Fruit fly (Drosophila melanogaster) whole organism, embryonic: ENCODE measurements around the gene CG15356.

Experiments
- Antp ChIP-seq: fragments of 200-800 bp; sonication (Bioruptor generic); optimal IDR thresholded peaks from 3 replicates; lab custom pipeline; 2016; ENCODE audit warnings: missing biosample characterization, missing genetic modification characterization
- Atf3 ChIP-seq: fragments of 200-800 bp; sonication (Bioruptor generic); optimal IDR thresholded peaks from 3 replicates; lab custom pipeline; 2016; ENCODE audit warnings: missing biosample characterization, missing genetic modification characterization
- Awh ChIP-seq: fragments of 200-800 bp; sonication (Bioruptor generic); IDR thresholded peaks from 2 replicates; pipeline ENCODE4, ENCODE4 v1.3.6; 2022; ENCODE audit warnings: missing biosample characterization, missing genetic modification characterization
- CG10274 ChIP-seq: fragments of 200-800 bp; sonication (Bioruptor generic); optimal IDR thresholded peaks from 3 replicates; lab custom pipeline; 2017; ENCODE audit warnings: missing biosample characterization, mild to moderate bottlenecking, missing genetic modification characterization
- CG10366 ChIP-seq: fragments of 200-800 bp; sonication (Bioruptor generic); IDR thresholded peaks from 2 replicates; pipeline ENCODE4 v1.3.6; 2022; ENCODE audit warnings: missing biosample characterization, missing genetic modification characterization
- CG13624 ChIP-seq: fragments of 200-800 bp; sonication (Bioruptor generic); optimal IDR thresholded peaks from 2 replicates; lab custom pipeline; 2016; ENCODE audit warnings: missing biosample characterization, missing genetic modification characterization
- CG14441 ChIP-seq: fragments of 200-800 bp; sonication (Bioruptor generic); IDR thresholded peaks from 2 replicates; pipeline ENCODE4 v1.3.6; 2022; ENCODE audit warnings: missing biosample characterization, missing genetic modification characterization
- CG1603 ChIP-seq: fragments of 200-800 bp; sonication (Bioruptor generic); optimal IDR thresholded peaks from 2 replicates; lab custom pipeline; 2019; ENCODE audit warnings: missing biosample characterization, mild to moderate bottlenecking, missing genetic modification characterization, moderate library complexity
- CG2875 ChIP-seq: fragments of 200-800 bp; sonication (Bioruptor generic); optimal IDR thresholded peaks from 2 replicates; lab custom pipeline; 2017; ENCODE audit warnings: missing biosample characterization, mild to moderate bottlenecking, missing genetic modification characterization, missing genetic modification reagents
- CG3407 ChIP-seq: fragments of 200-800 bp; sonication (Bioruptor generic); optimal IDR thresholded peaks from 2 replicates; lab custom pipeline; 2018; ENCODE audit warnings: missing biosample characterization, mild to moderate bottlenecking, missing genetic modification characterization
- CG4328 ChIP-seq: fragments of 200-800 bp; sonication (Bioruptor generic); optimal IDR thresholded peaks from 3 replicates; lab custom pipeline; 2017; ENCODE audit warnings: missing biosample characterization, missing genetic modification reagents, missing genetic modification characterization
- CG5180 ChIP-seq: fragments of 200-800 bp; sonication (Bioruptor generic); optimal IDR thresholded peaks from 3 replicates; lab custom pipeline; 2017; ENCODE audit warnings: missing biosample characterization, missing genetic modification characterization, mild to moderate bottlenecking, moderate library complexity, missing genetic modification reagents
- CG7271 ChIP-seq: fragments of 200-800 bp; sonication (Bioruptor generic); optimal IDR thresholded peaks from 2 replicates; lab custom pipeline; 2018; ENCODE audit warnings: missing biosample characterization, mild to moderate bottlenecking, missing genetic modification characterization, moderate library complexity
- CG9727 ChIP-seq: fragments of 200-800 bp; sonication (Bioruptor generic); optimal IDR thresholded peaks from 3 replicates; lab custom pipeline; 2017; ENCODE audit warnings: missing biosample characterization, mild to moderate bottlenecking, missing genetic modification characterization
- CTCF ChIP-seq: fragments of 200-800 bp; sonication (Bioruptor generic); optimal IDR thresholded peaks from 2 replicates; lab custom pipeline; 2017; ENCODE audit warnings: missing biosample characterization, mild to moderate bottlenecking, missing genetic modification characterization, moderate library complexity
- Dll ChIP-seq: fragments of 200-800 bp; sonication (Bioruptor generic); IDR thresholded peaks from 4 replicates; pipeline ENCODE4 v1.3.6; 2022; ENCODE audit warnings: missing biosample characterization, missing genetic modification characterization; ENCODE audit not compliant: partially characterized antibody
- Fer2 ChIP-seq: fragments of 200-800 bp; sonication (Bioruptor generic); optimal IDR thresholded peaks from 2 replicates; lab custom pipeline; 2018; ENCODE audit warnings: missing biosample characterization, mild to moderate bottlenecking, missing genetic modification characterization, moderate library complexity
- Gug ChIP-seq: fragments of 200-800 bp; sonication (Bioruptor generic); IDR thresholded peaks from 4 replicates; pipeline ENCODE4 v1.3.6; 2022; ENCODE audit warnings: missing biosample characterization, missing genetic modification characterization
- HmgZ ChIP-seq: fragments of 200-800 bp; sonication (Bioruptor generic); optimal IDR thresholded peaks from 2 replicates; lab custom pipeline; 2018; ENCODE audit warnings: missing biosample characterization, mild to moderate bottlenecking, missing genetic modification characterization
- Hr51 ChIP-seq, 2 experiments: fragments of 200-800 bp; sonication (Bioruptor generic); optimal IDR thresholded peaks; 2 replicates in 1 of 2; 3 replicates in 1 of 2; lab custom pipeline; 2016 to 2018; ENCODE audit warnings: missing biosample characterization in 2 of 2, missing genetic modification characterization in 2 of 2, mild to moderate bottlenecking in 1 of 2, moderate library complexity in 1 of 2
- Jarid2 ChIP-seq: fragments of 200-800 bp; sonication (Bioruptor generic); optimal IDR thresholded peaks from 3 replicates; lab custom pipeline; 2017; ENCODE audit warnings: mild to moderate bottlenecking, missing biosample characterization, missing genetic modification reagents, missing genetic modification characterization
- NFAT ChIP-seq: fragments of 200-800 bp; sonication (Bioruptor generic); IDR thresholded peaks from 2 replicates; pipeline ENCODE4 v1.3.6; 2022; ENCODE audit warnings: missing biosample characterization, missing genetic modification characterization
- Nf-YC ChIP-seq: fragments of 200-800 bp; optimal IDR thresholded peaks from 3 replicates; lab custom pipeline; 2019; ENCODE audit warnings: missing biosample characterization, mild to moderate bottlenecking, missing genetic modification characterization, moderate library complexity
- Optix ChIP-seq: fragments of 200-800 bp; sonication (Bioruptor generic); IDR thresholded peaks from 3 replicates; pipeline ENCODE4 v1.3.6; 2022; ENCODE audit warnings: missing biosample characterization, missing genetic modification characterization
- Six4 ChIP-seq: fragments of 200-800 bp; sonication (Bioruptor generic); optimal IDR thresholded peaks from 2 replicates; lab custom pipeline; 2016; ENCODE audit warnings: missing biosample characterization, missing genetic modification characterization
- Taf1 ChIP-seq: fragments of 200-800 bp; sonication (Bioruptor generic); IDR thresholded peaks from 2 replicates; pipeline ENCODE4 v1.3.6; 2022; ENCODE audit warnings: missing biosample characterization, missing genetic modification characterization
- br ChIP-seq: fragments of >200 bp; optimal IDR thresholded peaks from 2 replicates; lab custom pipeline; 2017
- disco-r ChIP-seq: fragments of 200-800 bp; sonication (Bioruptor generic); optimal IDR thresholded peaks from 2 replicates; lab custom pipeline; 2016; ENCODE audit warnings: missing biosample characterization, missing genetic modification characterization
- gcm ChIP-seq: fragments of 200-800 bp; sonication (Bioruptor generic); optimal IDR thresholded peaks from 2 replicates; lab custom pipeline; 2019; ENCODE audit warnings: missing biosample characterization, mild to moderate bottlenecking, missing genetic modification characterization, moderate library complexity
- gfzf ChIP-seq: fragments of 200-800 bp; sonication (Bioruptor generic); optimal IDR thresholded peaks from 2 replicates; lab custom pipeline; 2016; ENCODE audit warnings: missing biosample characterization, mild to moderate bottlenecking, missing genetic modification characterization, moderate library complexity
- lmd ChIP-seq: fragments of 200-800 bp; sonication (Bioruptor generic); IDR thresholded peaks from 2 replicates; pipeline ENCODE4 v1.3.6; 2022; ENCODE audit warnings: missing biosample characterization, missing genetic modification characterization
- lov ChIP-seq, 2 experiments: fragments of 200-800 bp in 1 of 2; fragments of >200 bp in 1 of 2; sonication (Bioruptor generic) in 1 of 2; IDR thresholded peaks in 1 of 2; optimal IDR thresholded peaks in 1 of 2; 2 replicates in 1 of 2; 3 replicates in 1 of 2; pipeline versions ENCODE4 v1.3.6 to Lab custom; 2017 to 2022; ENCODE audit warnings: missing biosample characterization in 1 of 2, missing genetic modification characterization in 1 of 2
- phol ChIP-seq: fragments of 200-800 bp; sonication (Bioruptor generic); optimal IDR thresholded peaks from 3 replicates; lab custom pipeline; 2018; ENCODE audit warnings: missing biosample characterization, mild to moderate bottlenecking, missing genetic modification characterization, moderate library complexity
- pnt ChIP-seq: fragments of 200-800 bp; sonication (Bioruptor generic); optimal IDR thresholded peaks from 3 replicates; lab custom pipeline; 2016; ENCODE audit warnings: missing biosample characterization, missing genetic modification characterization
- pros ChIP-seq: fragments of 200-800 bp; sonication (Bioruptor generic); optimal IDR thresholded peaks from 3 replicates; lab custom pipeline; 2019; ENCODE audit warnings: missing biosample characterization, mild to moderate bottlenecking, missing genetic modification characterization, moderate library complexity
- row ChIP-seq: fragments of 200-800 bp; sonication (Bioruptor generic); IDR thresholded peaks from 3 replicates; pipeline ENCODE4 v1.3.6; 2022; ENCODE audit warnings: missing biosample characterization, missing genetic modification characterization
- sens-2 ChIP-seq: fragments of 200-800 bp; sonication (Bioruptor generic); IDR thresholded peaks from 2 replicates; pipeline ENCODE4 v1.3.6; 2022; ENCODE audit warnings: missing biosample characterization, missing genetic modification characterization
- tio ChIP-seq: fragments of 200-800 bp; sonication (Bioruptor generic); optimal IDR thresholded peaks from 2 replicates; lab custom pipeline; 2017; ENCODE audit warnings: missing biosample characterization, missing genetic modification characterization, inconsistent platforms

CG15356 gene

dm6 chr2L:1925917-1926864 lies 54.4 kb downstream of the CG15356 start (continued):
- TF ChIP-seq gfzf (GFP tag; lab: Kevin White, UChicago) (no peak), Antp (GFP tag; lab: Kevin White, UChicago) (no peak), Dll (no peak), NFAT (no peak), Taf1 (GFP tag; lab: Robert Waterston, UW) (no peak), lmd (no peak), CG1603 (tag; lab: Kevin White, UChicago) (peak; percentile 53), row (GFP tag; lab: Robert Waterston, UW) (peak; percentile 49; the same call in 2 of the 3 replicates), lov (optimal IDR thresholded peaks at IDR 0.05; lab: Kevin White, UChicago) (no peak), lov (GFP tag; IDR thresholded peaks at IDR 0.05; lab: Robert Waterston, UW) (no peak), pros (peak; percentile 26), CG13624 (GFP tag; lab: Kevin White, UChicago) (no peak), gcm (GFP tag; lab: Kevin White, UChicago) (peak; percentile 62), Fer2 (tag; lab: Kevin White, UChicago) (no peak), Nf-YC (tag; lab: Kevin White, UChicago) (no peak), Atf3 (GFP tag; lab: Kevin White, UChicago) (no peak), CG10274 (GFP tag; lab: Kevin White, UChicago) (no peak), Gug (GFP tag; lab: Robert Waterston, UW) (no peak), tio (GFP tag; lab: Kevin White, UChicago) (no peak), sens-2 (GFP tag; lab: Robert Waterston, UW) (no peak), phol (peak; percentile 51), Awh (GFP tag; lab: Robert Waterston, UW) (peak; percentile 66), Six4 (peak; percentile 27), Jarid2 (GFP tag; lab: Kevin White, UChicago) (no peak), HmgZ (tag; lab: Kevin White, UChicago) (no peak), pnt (GFP tag; lab: Kevin White, UChicago) (no peak), disco-r (no peak), Hr51 (GFP tag; optimal IDR thresholded peaks at IDR 0.05; lab: Kevin White, UChicago) (peak in 1 of 2 experiments; percentile 9), br (lab: Kevin White, UChicago) (no peak), CG5180 (no peak), Optix (GFP tag; lab: Robert Waterston, UW) (no peak), CG3407 (GFP tag; lab: Kevin White, UChicago) (no peak), CG2875 (GFP tag; lab: Kevin White, UChicago) (peak; percentile 7), CTCF (GFP tag; lab: Kevin White, UChicago) (no peak), CG9727 (GFP tag; lab: Kevin White, UChicago) (no peak), CG7271 (tag; lab: Kevin White, UChicago) (no peak), CG10366 (GFP tag; lab: Robert Waterston, UW) (0 out of 2 replicates have a peak, but pooled peaks have one; percentile 11), CG14441 (GFP tag; lab: Robert Waterston, UW) (no peak), CG4328 (no peak)
- TF ChIP-seq, all 482 proteins: peak for 80
